Worm (Caenorhabditis elegans): Measurements from ENCODE around the gene K07E8.7.
"Not testable (repeated sequence)": the region's sequence is repeated elsewhere in the genome, so short reads cannot be mapped to it uniquely, and the experiment has no call there.

- not testable (repeated sequence) for TF ChIP-seq aly-2 (tag; optimal IDR thresholded peaks at IDR 0.05); duxl-1 (tag; optimal IDR thresholded peaks at IDR 0.05; ENCODE audit: poor library complexity); lin-39 (tag; optimal IDR thresholded peaks at IDR 0.05); nhr-237 (tag; optimal IDR thresholded peaks at IDR 0.05)
Measured at ce11 chrII:612361-612760, 37.8 kb downstream of the K07E8.7 start, which contains the start of gene clec-118.
